Worm (Caenorhabditis elegans): ENCODE results near the gene ZC262.2.
A peak's percentile ranks its signal among the peaks of the same experiment; 100 is the strongest.

ZC262.2 gene

ce11 chrIII:8356407-8356881 lies 24.6 kb downstream of the ZC262.2 start (continued):
- TF ChIP-seq unc-62 (GFP tag; optimal IDR thresholded peaks at IDR 0.05) = no peak
- TF ChIP-seq nhr-80 (tag; optimal IDR thresholded peaks at IDR 0.05) = peak; percentile 78
- TF ChIP-seq rec-8 (tag; optimal IDR thresholded peaks at IDR 0.05) = no peak
- no peak for TF ChIP-seq mxl-1 (tag; optimal IDR thresholded peaks at IDR 0.05)
- no peak for TF ChIP-seq cebp-2 (GFP tag; IDR thresholded peaks at IDR 0.05)
- no peak for TF ChIP-seq madf-8 (GFP tag; conservative IDR thresholded peaks at IDR 0.05)
- TF ChIP-seq ZK185.1 (tag; optimal IDR thresholded peaks at IDR 0.05; ENCODE audit: poor library complexity, severe bottlenecking) = peak; percentile 53
- TF ChIP-seq rpc-1 (optimal IDR thresholded peaks at IDR 0.05) = no peak
- TF ChIP-seq rpc-1 (tag; optimal IDR thresholded peaks at IDR 0.05) = no peak
- TF ChIP-seq repo-1 (tag; optimal IDR thresholded peaks at IDR 0.05) = peak; percentile 34
- TF ChIP-seq lin-26 (GFP tag; IDR thresholded peaks at IDR 0.05) = no peak
- no peak for TF ChIP-seq lsy-27 (tag; optimal IDR thresholded peaks at IDR 0.05; ENCODE audit: borderline replicate concordance, insufficient read depth)
- peak; percentile 73 for TF ChIP-seq K12H6.12 (tag; optimal IDR thresholded peaks at IDR 0.05)
- TF ChIP-seq dox-1 (GFP tag; IDR thresholded peaks at IDR 0.05) = peak; percentile 59
- TF ChIP-seq mcd-1 (GFP tag; IDR thresholded peaks at IDR 0.05) = peak; percentile 47; the same call in 1 of the 2 replicates
- no peak for TF ChIP-seq lin-54 (GFP tag; optimal IDR thresholded peaks at IDR 0.05)
- no peak for TF ChIP-seq egl-18 (GFP tag; IDR thresholded peaks at IDR 0.05)
- TF ChIP-seq madf-6 (GFP tag; IDR thresholded peaks at IDR 0.05) = peak; percentile 29
- TF ChIP-seq ceh-79 (tag; optimal IDR thresholded peaks at IDR 0.05) = no peak
- TF ChIP-seq F52B5.7 (tag; optimal IDR thresholded peaks at IDR 0.05) = no peak
- no peak for TF ChIP-seq Y95B8A.8 (GFP tag; IDR thresholded peaks at IDR 0.05)
- no peak for TF ChIP-seq T26A5.8 (tag; optimal IDR thresholded peaks at IDR 0.05)
- TF ChIP-seq tbx-9 (tag; optimal IDR thresholded peaks at IDR 0.05; ENCODE audit: borderline replicate concordance) = no peak
- no peak for TF ChIP-seq lag-1 (GFP tag; IDR thresholded peaks at IDR 0.05)
- no peak for TF ChIP-seq aptf-3 (GFP tag; IDR thresholded peaks at IDR 0.05)
- TF ChIP-seq ztf-26 (tag; optimal IDR thresholded peaks at IDR 0.05) = peak; percentile 44
- no peak for TF ChIP-seq F22D6.2 (tag; optimal IDR thresholded peaks at IDR 0.05)
- TF ChIP-seq nfya-2 (GFP tag; IDR thresholded peaks at IDR 0.05) = no peak
- peak; percentile 22; the same call in 1 of the 2 replicates for TF ChIP-seq F33H1.4 (GFP tag; IDR thresholded peaks at IDR 0.05)
- no peak for TF ChIP-seq F57C9.4 (tag; optimal IDR thresholded peaks at IDR 0.05)
- TF ChIP-seq somi-1 (GFP tag; optimal IDR thresholded peaks at IDR 0.05) = peak; percentile 39
- no peak for TF ChIP-seq ceh-100 (GFP tag; IDR thresholded peaks at IDR 0.05)
- peak; percentile 2 for TF ChIP-seq tlf-1 (GFP tag; optimal IDR thresholded peaks at IDR 0.05)
- peak; percentile 54 for TF ChIP-seq madf-10 (tag; optimal IDR thresholded peaks at IDR 0.05)
- TF ChIP-seq akir-1 (GFP tag; optimal IDR thresholded peaks at IDR 0.05) = no peak
- no peak for TF ChIP-seq F39B2.1 (GFP tag; IDR thresholded peaks at IDR 0.05)
- no peak for TF ChIP-seq mes-4 (tag; optimal IDR thresholded peaks at IDR 0.05)
- TF ChIP-seq pha-4 (tag; optimal IDR thresholded peaks at IDR 0.05) = no peak
- TF ChIP-seq ceh-58 (GFP tag; IDR thresholded peaks at IDR 0.05) = no peak
- TF ChIP-seq C06A6.2 (GFP tag; conservative IDR thresholded peaks at IDR 0.05) = no peak
- TF ChIP-seq let-607 (tag; optimal IDR thresholded peaks at IDR 0.05) = peak in 1 of 2 experiments; percentile 44
- no peak for TF ChIP-seq F37B4.10 (GFP tag; IDR thresholded peaks at IDR 0.05)
- no peak for TF ChIP-seq xnd-1 (tag; optimal IDR thresholded peaks at IDR 0.05)
- TF ChIP-seq Y53F4B.3 (GFP tag; IDR thresholded peaks at IDR 0.05) = no peak
- TF ChIP-seq Y79H2A.3 (GFP tag; conservative IDR thresholded peaks at IDR 0.05) = no peak
- no peak for TF ChIP-seq pbrm-1 (GFP tag; IDR thresholded peaks at IDR 0.05)
- peak; percentile 24 for TF ChIP-seq chd-7 (tag; optimal IDR thresholded peaks at IDR 0.05)
- 0 out of 2 replicates have a peak, but pooled peaks have one; percentile 40 for TF ChIP-seq Y53G8AR.9 (GFP tag; conservative IDR thresholded peaks at IDR 0.05)
- no peak for TF ChIP-seq madf-3 (GFP tag; IDR thresholded peaks at IDR 0.05)
- TF ChIP-seq K11D2.4 (GFP tag; IDR thresholded peaks at IDR 0.05) = no peak
